Fruit fly (Drosophila melanogaster): ENCODE measurements around the gene CG43732.

CG43732 gene

dm6 chr3R:18914594-18915275 is 35.3 kb upstream of the CG43732 start, which contains the start of gene Xrp1 (continued):
- no peak for TF ChIP-seq yki (optimal IDR thresholded peaks at IDR 0.05)
- no peak for TF ChIP-seq caup (GFP tag; optimal IDR thresholded peaks at IDR 0.05; ENCODE audit: severe bottlenecking)
- TF ChIP-seq CG1233 (GFP tag; optimal IDR thresholded peaks at IDR 0.05) = no peak
- TF ChIP-seq CG13123 (GFP tag; optimal IDR thresholded peaks at IDR 0.05) = no peak
- TF ChIP-seq lilli (GFP tag; optimal IDR thresholded peaks at IDR 0.05) = peak; percentile 13
- no peak for TF ChIP-seq Spps (tag; optimal IDR thresholded peaks at IDR 0.05)
- no peak for TF ChIP-seq dm (GFP tag; optimal IDR thresholded peaks at IDR 0.05)
- TF ChIP-seq CG13624 (GFP tag; optimal IDR thresholded peaks at IDR 0.05) = no peak
- no peak for TF ChIP-seq CG12155 (GFP tag; optimal IDR thresholded peaks at IDR 0.05)
- no peak for TF ChIP-seq CG6765 (GFP tag; optimal IDR thresholded peaks at IDR 0.05)
- no peak for TF ChIP-seq Lhr (GFP tag; optimal IDR thresholded peaks at IDR 0.05)
- TF ChIP-seq CG8478 (optimal IDR thresholded peaks at IDR 0.05) = no peak
- TF ChIP-seq CG2199 (GFP tag; IDR thresholded peaks at IDR 0.05) = peak; percentile 53; the same call in 1 of the 3 replicates
- no peak for TF ChIP-seq CG17829 (tag; optimal IDR thresholded peaks at IDR 0.05)
- TF ChIP-seq CG7556 (GFP tag; optimal IDR thresholded peaks at IDR 0.05) = no peak
- no peak for TF ChIP-seq CG43689 (GFP tag; IDR thresholded peaks at IDR 0.05)
- no peak for TF ChIP-seq ara (GFP tag; IDR thresholded peaks at IDR 0.05)
- no peak for TF ChIP-seq CG4360 (GFP tag; IDR thresholded peaks at IDR 0.05)
- TF ChIP-seq CG9817 (tag; optimal IDR thresholded peaks at IDR 0.05) = peak; percentile 8
- peak; percentile 28 for TF ChIP-seq sens (GFP tag)
- no peak for TF ChIP-seq inv (GFP tag; IDR thresholded peaks at IDR 0.05; ENCODE audit: partially characterized antibody)
- TF ChIP-seq abd-A (tag; optimal IDR thresholded peaks at IDR 0.05) = no peak
- TF ChIP-seq CG2116 (GFP tag; optimal IDR thresholded peaks at IDR 0.05) = no peak
- TF ChIP-seq CG5953 (GFP tag; IDR thresholded peaks at IDR 0.05) = 0 out of 2 replicates have a peak, but pooled peaks have one; percentile 17
- TF ChIP-seq zen2 (GFP tag; IDR thresholded peaks at IDR 0.05; ENCODE audit: partially characterized antibody) = no peak
- no peak for TF ChIP-seq zf30C (GFP tag; optimal IDR thresholded peaks at IDR 0.05)
- TF ChIP-seq nerfin-2 (GFP tag; IDR thresholded peaks at IDR 0.05; ENCODE audit: partially characterized antibody) = no peak
- no peak for TF ChIP-seq Dref (GFP tag; IDR thresholded peaks at IDR 0.05)
- TF ChIP-seq sens-2 (GFP tag; IDR thresholded peaks at IDR 0.05) = no peak
- TF ChIP-seq CG31224 (GFP tag; IDR thresholded peaks at IDR 0.05) = 0 out of 2 replicates have a peak, but pooled peaks have one; percentile 10
- no peak for TF ChIP-seq Fer2 (tag; optimal IDR thresholded peaks at IDR 0.05)
- TF ChIP-seq ind (GFP tag; optimal IDR thresholded peaks at IDR 0.05) = peak; percentile 10
- TF ChIP-seq Mad (GFP tag; optimal IDR thresholded peaks at IDR 0.05) = no peak
- TF ChIP-seq CG6689 (GFP tag; IDR thresholded peaks at IDR 0.05) = peak; percentile 40; the same call in 1 of the 2 replicates
- TF ChIP-seq Elba2 (GFP tag; optimal IDR thresholded peaks at IDR 0.05) = no peak
- peak; percentile 23; the same call in 1 of the 2 replicates for TF ChIP-seq CG3847 (GFP tag; IDR thresholded peaks at IDR 0.05)
- no peak for TF ChIP-seq bsh (GFP tag; optimal IDR thresholded peaks at IDR 0.05)
- no peak for TF ChIP-seq CG3163 (GFP tag; optimal IDR thresholded peaks at IDR 0.05)
- TF ChIP-seq Ssrp (tag; optimal IDR thresholded peaks at IDR 0.05) = no peak
- no peak for TF ChIP-seq CG18764 (GFP tag; optimal IDR thresholded peaks at IDR 0.05)
- TF ChIP-seq CG6854 (GFP tag; optimal IDR thresholded peaks at IDR 0.05) = no peak
- TF ChIP-seq pzg (GFP tag; optimal IDR thresholded peaks at IDR 0.05) = no peak
- no peak for TF ChIP-seq CG10431 (GFP tag; optimal IDR thresholded peaks at IDR 0.05)
- no peak for TF ChIP-seq ap (GFP tag; IDR thresholded peaks at IDR 0.05)
- TF ChIP-seq lola (GFP tag; optimal IDR thresholded peaks at IDR 0.05) = peak in 1 of 3 experiments; percentile 58
- peak; percentile 33; the same call in 1 of the 2 replicates for TF ChIP-seq CG32772 (GFP tag; IDR thresholded peaks at IDR 0.05)
- TF ChIP-seq CG9215 (GFP tag; IDR thresholded peaks at IDR 0.05) = peak; percentile 25; the same call in 1 of the 2 replicates
- TF ChIP-seq CG11093 (GFP tag; IDR thresholded peaks at IDR 0.05) = no peak
- TF ChIP-seq dmrt99B (tag; optimal IDR thresholded peaks at IDR 0.05) = no peak
- no peak for TF ChIP-seq ash1 (GFP tag; optimal IDR thresholded peaks at IDR 0.05)
